Fruit fly (Drosophila melanogaster): Measurements from ENCODE around the gene Nopp140.
A peak's percentile ranks its signal among the peaks of the same experiment; 100 is the strongest.

The Nopp140 gene

DNA sequence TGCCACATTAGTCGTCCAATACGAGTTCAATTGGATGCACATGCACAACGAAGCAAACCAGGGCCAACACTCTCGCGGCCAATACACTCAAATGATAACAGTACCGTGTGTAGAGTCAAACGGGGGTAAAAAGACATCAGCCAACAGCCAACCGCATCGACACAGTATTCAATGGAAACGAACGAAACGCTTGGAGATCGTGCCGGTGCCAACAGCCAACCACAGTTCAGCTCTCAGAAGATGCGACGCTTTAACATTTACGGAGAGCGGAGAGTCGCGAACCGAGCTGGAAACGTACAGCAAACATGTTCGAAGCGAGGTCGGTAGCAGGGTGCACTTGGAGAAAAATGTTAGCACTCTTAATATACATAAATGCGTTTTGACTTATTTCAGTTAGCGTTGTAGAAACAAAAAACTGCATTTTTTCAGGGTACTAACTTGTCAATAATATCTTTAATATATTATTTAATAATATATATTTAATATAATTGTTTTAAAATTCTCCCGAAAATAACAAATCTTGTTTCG lies 24.5 kb upstream of the Nopp140 start:
- TF ChIP-seq ey (GFP tag; optimal IDR thresholded peaks at IDR 0.05), result peak; percentile 25
- no peak for TF ChIP-seq pan (optimal IDR thresholded peaks at IDR 0.05)
- TF ChIP-seq psq (GFP tag; optimal IDR thresholded peaks at IDR 0.05), result peak; percentile 53
- peak; percentile 66 for TF ChIP-seq rgr (GFP tag; optimal IDR thresholded peaks at IDR 0.05)
- TF ChIP-seq Hnf4 (GFP tag; optimal IDR thresholded peaks at IDR 0.05), result no peak
- peak in 1 of 2 experiments; percentile 65 for TF ChIP-seq foxo (GFP tag; optimal IDR thresholded peaks at IDR 0.05)
- peak; percentile 39 for TF ChIP-seq h (GFP tag; optimal IDR thresholded peaks at IDR 0.05)
- TF ChIP-seq Myc (optimal IDR thresholded peaks at IDR 0.05), result no peak
- peak; percentile 37 for TF ChIP-seq sage (GFP tag; optimal IDR thresholded peaks at IDR 0.05)
- TF ChIP-seq HLH106 (tag; optimal IDR thresholded peaks at IDR 0.05), result peak; percentile 75
- TF ChIP-seq brk (GFP tag; optimal IDR thresholded peaks at IDR 0.05), result peak; percentile 27
- TF ChIP-seq Sp1 (GFP tag; optimal IDR thresholded peaks at IDR 0.05), result peak; percentile 68
- peak; percentile 6 for TF ChIP-seq fru (GFP tag; optimal IDR thresholded peaks at IDR 0.05)
- peak; percentile 50 for TF ChIP-seq OdsH (GFP tag; optimal IDR thresholded peaks at IDR 0.05)
- no peak for TF ChIP-seq dl (GFP tag; optimal IDR thresholded peaks at IDR 0.05; ENCODE audit: insufficient read depth in 1 of 2, partially characterized antibody in 2 of 2)
- peak; percentile 4 for TF ChIP-seq br (GFP tag; optimal IDR thresholded peaks at IDR 0.05)
- peak; percentile 12 for TF ChIP-seq woc (GFP tag; optimal IDR thresholded peaks at IDR 0.05)

DNA sequence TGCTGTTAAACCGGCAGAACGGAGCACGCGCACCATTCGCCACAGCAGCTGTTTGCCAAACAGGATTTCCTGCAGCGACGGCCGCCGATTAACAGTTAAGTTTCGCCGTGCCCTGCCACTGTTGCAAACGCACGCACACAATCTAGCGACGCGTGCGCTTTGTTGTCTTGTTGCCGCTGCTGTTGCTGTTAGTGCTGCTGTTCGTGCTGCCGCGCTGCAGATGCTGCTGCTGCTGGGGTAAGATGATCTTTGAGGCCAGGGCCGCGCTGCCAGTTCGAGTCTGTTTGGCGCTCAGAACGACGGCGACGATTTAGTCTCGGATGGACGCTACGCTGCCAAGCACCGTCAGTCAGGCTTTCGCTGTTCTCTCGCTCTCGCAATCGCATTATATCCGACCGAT lies 24.0 kb upstream of the Nopp140 start, which contains the start of gene eg:
Gene eg (plus strand): TSS at position 136 of the 400 bp plus-strand sequence.
- TF ChIP-seq sv (GFP tag; optimal IDR thresholded peaks at IDR 0.05) (no peak), CG32264 (GFP tag; optimal IDR thresholded peaks at IDR 0.05) (no peak), jim (GFP tag; optimal IDR thresholded peaks at IDR 0.05) (no peak), ey (GFP tag; optimal IDR thresholded peaks at IDR 0.05) (no peak), CG9705 (GFP tag; optimal IDR thresholded peaks at IDR 0.05) (no peak), Dfd (GFP tag; optimal IDR thresholded peaks at IDR 0.05) (peak; percentile 55), br (GFP tag; optimal IDR thresholded peaks at IDR 0.05) (no peak), Mio (GFP tag; optimal IDR thresholded peaks at IDR 0.05) (no peak), psq (GFP tag; optimal IDR thresholded peaks at IDR 0.05) (no peak), Hnf4 (GFP tag; optimal IDR thresholded peaks at IDR 0.05) (no peak), CrebA (GFP tag; optimal IDR thresholded peaks at IDR 0.05; ENCODE audit: borderline replicate concordance) (no peak), Vsx2 (GFP tag; optimal IDR thresholded peaks at IDR 0.05; ENCODE audit: partially characterized antibody) (peak; percentile 80), rgr (GFP tag; optimal IDR thresholded peaks at IDR 0.05) (no peak), Hr83 (GFP tag; optimal IDR thresholded peaks at IDR 0.05; ENCODE audit: poor library complexity, severe bottlenecking) (no peak), fru (GFP tag; optimal IDR thresholded peaks at IDR 0.05) (no peak), sage (GFP tag; optimal IDR thresholded peaks at IDR 0.05) (no peak)

DNA sequence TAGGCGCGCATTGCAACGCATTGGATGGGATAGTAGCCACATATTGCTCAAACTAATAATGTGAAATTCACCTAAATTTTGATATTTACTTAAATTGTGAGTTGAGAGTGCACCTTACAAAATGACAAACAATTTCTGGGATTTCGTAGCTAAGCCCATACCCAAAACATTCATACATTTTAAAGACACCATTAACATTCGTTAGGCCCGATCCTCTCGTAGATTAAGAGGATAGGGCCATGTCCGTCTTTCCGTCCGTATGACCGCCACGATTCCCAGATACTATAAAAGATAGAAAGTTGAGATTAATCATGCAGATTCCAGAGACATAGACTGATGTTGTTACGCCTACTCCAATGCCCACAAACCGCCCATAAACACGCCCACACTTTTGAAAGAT lies 19.0 kb upstream of the Nopp140 start, which contains the start of gene CG43895:
Gene CG43895 (minus strand): TSS at position 101 of the 400 bp plus-strand sequence.
- no peak for TF ChIP-seq Hr83 (GFP tag; optimal IDR thresholded peaks at IDR 0.05; ENCODE audit: poor library complexity, severe bottlenecking)
- TF ChIP-seq Mio (GFP tag; optimal IDR thresholded peaks at IDR 0.05), result no peak
- no peak for TF ChIP-seq foxo (GFP tag; optimal IDR thresholded peaks at IDR 0.05)
- TF ChIP-seq brk (GFP tag; optimal IDR thresholded peaks at IDR 0.05), result no peak
- no peak for TF ChIP-seq psq (GFP tag; optimal IDR thresholded peaks at IDR 0.05)
- no peak for TF ChIP-seq Abd-B (GFP tag; optimal IDR thresholded peaks at IDR 0.05)
- TF ChIP-seq CrebA (GFP tag; optimal IDR thresholded peaks at IDR 0.05; ENCODE audit: borderline replicate concordance), result no peak

DNA sequence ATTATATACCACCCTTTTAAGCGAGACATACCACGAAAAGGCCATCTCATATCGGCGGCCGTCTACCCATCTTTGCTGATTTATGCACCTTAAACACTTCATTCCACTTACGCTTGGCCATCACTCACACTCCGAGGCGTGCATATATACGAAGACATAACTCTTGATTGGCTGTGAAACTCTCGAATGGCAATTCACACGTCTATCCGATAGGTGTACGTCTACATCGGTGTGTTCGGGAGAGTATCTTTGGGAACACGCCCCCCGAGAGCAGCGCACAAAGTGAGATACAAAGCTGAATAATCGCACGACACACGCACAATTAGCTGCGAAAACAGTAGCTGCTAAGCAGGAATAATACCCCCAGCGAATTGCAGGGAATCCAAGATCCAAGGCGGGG lies 13.9 kb upstream of the Nopp140 start:
- TF ChIP-seq Sp1 (GFP tag; optimal IDR thresholded peaks at IDR 0.05) (no peak), Dfd (GFP tag; optimal IDR thresholded peaks at IDR 0.05) (no peak), foxo (GFP tag; optimal IDR thresholded peaks at IDR 0.05) (no peak), N (GFP tag; optimal IDR thresholded peaks at IDR 0.05) (no peak), usp (GFP tag; optimal IDR thresholded peaks at IDR 0.05) (no peak), Hnf4 (GFP tag; optimal IDR thresholded peaks at IDR 0.05) (no peak), dl (GFP tag; optimal IDR thresholded peaks at IDR 0.05; ENCODE audit: insufficient read depth in 1 of 2, partially characterized antibody in 2 of 2) (no peak), rgr (GFP tag; optimal IDR thresholded peaks at IDR 0.05) (no peak), br (GFP tag; optimal IDR thresholded peaks at IDR 0.05) (no peak), OdsH (GFP tag; optimal IDR thresholded peaks at IDR 0.05) (no peak), Hr78 (GFP tag; optimal IDR thresholded peaks at IDR 0.05) (no peak)

DNA sequence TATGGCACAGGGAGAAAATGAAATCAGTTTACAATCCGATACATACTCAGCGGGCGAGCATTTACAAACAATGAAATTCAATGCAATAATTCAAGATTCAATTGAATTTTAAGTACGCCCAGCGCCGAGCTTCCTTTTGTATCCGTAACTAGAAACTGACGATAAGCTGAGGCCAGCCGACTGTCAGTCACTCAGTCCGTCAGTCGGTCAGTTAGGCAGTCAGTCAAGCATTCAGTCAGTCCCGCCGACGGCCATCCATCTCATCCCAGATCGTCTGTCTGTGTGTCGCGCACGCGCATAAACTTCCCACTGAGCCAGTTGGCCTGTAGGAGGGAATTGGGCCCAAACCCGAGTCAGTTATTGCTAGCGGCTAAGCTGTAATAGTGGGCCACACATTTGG lies 13.1 kb upstream of the Nopp140 start:
- TF ChIP-seq CrebA (GFP tag; optimal IDR thresholded peaks at IDR 0.05; ENCODE audit: borderline replicate concordance) (no peak), CG32264 (GFP tag; optimal IDR thresholded peaks at IDR 0.05) (no peak), Vsx2 (GFP tag; optimal IDR thresholded peaks at IDR 0.05; ENCODE audit: partially characterized antibody) (no peak), lola (GFP tag; optimal IDR thresholded peaks at IDR 0.05) (no peak), Hr78 (GFP tag; optimal IDR thresholded peaks at IDR 0.05) (no peak), Mio (GFP tag; optimal IDR thresholded peaks at IDR 0.05) (no peak), sv (GFP tag; optimal IDR thresholded peaks at IDR 0.05) (no peak), Rel (GFP tag; optimal IDR thresholded peaks at IDR 0.05) (no peak), Rel (tag; optimal IDR thresholded peaks at IDR 0.05) (no peak)

Measured in whole organism, wandering third instar larva.